Worm (Caenorhabditis elegans) whole organism, mixed stage, embryonic: ENCODE data around the gene str-8.

Experiments used
- lin-13 ChIP-seq: fragments of 150-350 bp; optimal IDR thresholded peaks from 2 replicates; lab custom pipeline; 2014; ENCODE audit warnings: missing biosample characterization, missing genetic modification characterization
- mab-5 ChIP-seq: fragments of 150-350 bp; optimal IDR thresholded peaks from 2 replicates; lab custom pipeline; 2014; ENCODE audit warnings: missing biosample characterization, missing genetic modification characterization
- mep-1 ChIP-seq: fragments of 150-350 bp; optimal IDR thresholded peaks from 2 replicates; lab custom pipeline; 2017; ENCODE audit warnings: missing biosample characterization, missing genetic modification reagents, missing genetic modification characterization, inconsistent platforms
- snpc-4 ChIP-seq: fragments of 150-350 bp; optimal IDR thresholded peaks from 2 replicates; lab custom pipeline; 2014; ENCODE audit warnings: missing biosample characterization, missing genetic modification characterization
- ztf-11 ChIP-seq: fragments of 150-350 bp; optimal IDR thresholded peaks from 2 replicates; lab custom pipeline; 2014; ENCODE audit warnings: missing biosample characterization, missing genetic modification characterization

DNA sequence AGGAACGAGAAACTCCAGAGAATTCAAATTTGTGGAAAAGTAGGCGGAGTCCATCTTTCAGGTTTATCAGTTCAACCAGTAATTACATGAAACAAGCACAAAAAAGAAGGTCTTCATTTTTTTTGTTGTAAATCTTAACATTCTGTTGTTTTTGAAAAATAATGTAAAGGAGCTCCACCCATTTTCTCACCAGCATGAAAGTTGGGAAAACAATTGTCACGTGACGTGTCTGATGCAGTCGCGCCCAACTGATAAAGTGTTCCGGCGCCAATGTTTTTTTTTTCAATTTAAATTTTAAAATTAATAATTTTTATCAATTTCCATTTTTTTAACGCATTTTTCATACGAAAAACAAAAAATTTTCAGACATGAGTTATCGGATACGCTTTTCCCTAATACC is 14.2 kb downstream of the str-8 start, which contains the start of gene F57A10.4:
- TF ChIP-seq mep-1 (tag; lab: Kevin White, UChicago): no peak
- TF ChIP-seq ztf-11 (tag; lab: Kevin White, UChicago): no peak
- TF ChIP-seq mab-5 (tag; lab: Kevin White, UChicago): no peak
- TF ChIP-seq lin-13: no peak
- no peak for TF ChIP-seq snpc-4
